Fruit fly (Drosophila melanogaster) whole organism, wandering third instar larva: ENCODE results near the gene aub.

Experiments
- Dif ChIP-seq: fragments of 200-275, 200-300 bp; sonication (Bioruptor generic); optimal IDR thresholded peaks from 2 replicates; lab custom pipeline; 2018; ENCODE audit warnings: missing biosample characterization, missing genetic modification characterization; ENCODE audit not compliant: partially characterized antibody
- Mio ChIP-seq: sonication (Bioruptor generic); optimal IDR thresholded peaks from 2 replicates; lab custom pipeline; 2016; ENCODE audit warnings: missing biosample characterization, missing genetic modification characterization
- OdsH ChIP-seq: fragments of 200-800 bp; sonication (Bioruptor generic); optimal IDR thresholded peaks from 2 replicates; lab custom pipeline; 2016; ENCODE audit warnings: missing biosample characterization, mild to moderate bottlenecking, missing genetic modification characterization
- Sp1 ChIP-seq: fragments of 200-800 bp; sonication (Bioruptor generic); optimal IDR thresholded peaks from 3 replicates; lab custom pipeline; 2019; ENCODE audit warnings: missing biosample characterization, mild to moderate bottlenecking, missing genetic modification characterization, moderate library complexity
- br ChIP-seq: fragments of 200-800 bp; sonication (Bioruptor generic); optimal IDR thresholded peaks from 2 replicates; lab custom pipeline; 2016; ENCODE audit warnings: missing biosample characterization, missing genetic modification characterization
- brk ChIP-seq: fragments of 200-800 bp; sonication (Bioruptor generic); optimal IDR thresholded peaks from 2 replicates; lab custom pipeline; 2016; ENCODE audit warnings: missing biosample characterization, mild to moderate bottlenecking, missing genetic modification characterization
- dl ChIP-seq, 2 experiments: fragments of 175-275, 200-275 bp in 1 of 2; fragments of 200-275 bp in 1 of 2; sonication (Bioruptor generic); optimal IDR thresholded peaks; lab custom pipeline; 2018; ENCODE audit warnings: mild to moderate bottlenecking in 2 of 2, missing biosample characterization in 2 of 2, missing genetic modification characterization in 2 of 2, moderate library complexity in 2 of 2; ENCODE audit not compliant: partially characterized antibody in 2 of 2, insufficient read depth in 1 of 2
- h ChIP-seq: fragments of 200-800 bp; sonication (Bioruptor generic); optimal IDR thresholded peaks from 3 replicates; lab custom pipeline; 2016; ENCODE audit warnings: missing biosample characterization, mild to moderate bottlenecking, missing genetic modification characterization
- lola ChIP-seq: fragments of >200 bp; optimal IDR thresholded peaks from 2 replicates; lab custom pipeline; 2017; ENCODE audit warnings: missing biosample characterization, missing genetic modification characterization
- psq ChIP-seq: fragments of 200-800 bp; sonication (Bioruptor generic); optimal IDR thresholded peaks from 3 replicates; lab custom pipeline; 2017; ENCODE audit warnings: missing biosample characterization, mild to moderate bottlenecking, missing genetic modification characterization, moderate library complexity
- rgr ChIP-seq: fragments of 200-800 bp; sonication (Bioruptor generic); optimal IDR thresholded peaks from 3 replicates; lab custom pipeline; 2016; ENCODE audit warnings: missing biosample characterization, mild to moderate bottlenecking, missing genetic modification characterization
- tai ChIP-seq: sonication (Bioruptor generic); optimal IDR thresholded peaks from 2 replicates; lab custom pipeline; 2016; ENCODE audit warnings: missing biosample characterization, missing genetic modification characterization
- usp ChIP-seq: fragments of >200 bp; optimal IDR thresholded peaks from 2 replicates; lab custom pipeline; 2017; ENCODE audit warnings: missing biosample characterization, missing genetic modification characterization

DNA sequence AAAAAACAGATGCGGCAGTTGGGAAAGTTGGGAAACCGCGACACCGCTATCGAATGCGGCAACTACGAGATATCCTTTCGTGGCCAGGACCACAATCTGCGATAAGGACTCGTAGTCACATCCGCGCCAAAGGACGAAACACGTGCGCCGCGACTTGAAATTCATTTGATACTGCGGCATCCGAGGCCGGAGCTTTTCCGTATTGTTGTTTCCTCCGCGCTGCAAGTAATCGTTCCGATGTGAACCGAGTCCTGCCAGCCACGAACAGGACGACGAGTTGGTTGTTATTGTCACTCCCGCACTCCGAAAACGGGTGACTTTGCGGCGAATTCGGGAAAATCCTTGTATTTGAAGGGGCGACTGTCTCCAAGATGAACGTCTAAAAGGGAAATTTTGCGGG is 37.3 kb downstream of the aub start, which contains the start of gene dpr2:
- TF ChIP-seq rgr (GFP tag; lab: Kevin White, UChicago): no peak
- no peak for TF ChIP-seq Mio (GFP tag; lab: Kevin White, UChicago)
- no peak for TF ChIP-seq Sp1 (GFP tag; lab: Kevin White, UChicago)
- no peak for TF ChIP-seq lola (GFP tag; lab: Kevin White, UChicago)
- TF ChIP-seq dl (GFP tag; optimal IDR thresholded peaks at IDR 0.05; lab: Kevin White, UChicago; ENCODE audit: insufficient read depth in 1 of 2, partially characterized antibody in 2 of 2): no peak
- no peak for TF ChIP-seq usp (GFP tag; lab: Kevin White, UChicago)
- TF ChIP-seq tai (GFP tag; lab: Kevin White, UChicago): no peak
- no peak for TF ChIP-seq br (GFP tag; lab: Kevin White, UChicago)
- no peak for TF ChIP-seq psq
- no peak for TF ChIP-seq brk (GFP tag; lab: Kevin White, UChicago)
- no peak for TF ChIP-seq h (GFP tag; lab: Kevin White, UChicago)
- no peak for TF ChIP-seq OdsH (GFP tag; lab: Kevin White, UChicago)
- TF ChIP-seq Dif: no peak
